Fruit fly (Drosophila melanogaster): ENCODE data around the gene CG31913.

Gene CG31913

dm6 chr2L:5797977-5798376 is 14.1 kb downstream of the CG31913 start (continued):
- TF ChIP-seq dati (GFP tag; IDR thresholded peaks at IDR 0.05), result no peak
- no peak for TF ChIP-seq CG4730 (GFP tag; IDR thresholded peaks at IDR 0.05)
- no peak for TF ChIP-seq CG9932 (GFP tag; IDR thresholded peaks at IDR 0.05)
- TF ChIP-seq mirr (GFP tag; optimal IDR thresholded peaks at IDR 0.05), result peak; percentile 51
- no peak for TF ChIP-seq gsb (GFP tag; IDR thresholded peaks at IDR 0.05)
- TF ChIP-seq CrebB (tag; optimal IDR thresholded peaks at IDR 0.05), result peak; percentile 37
- no peak for TF ChIP-seq NC2β (GFP tag; optimal IDR thresholded peaks at IDR 0.05)
- no peak for TF ChIP-seq zen2 (GFP tag; IDR thresholded peaks at IDR 0.05; ENCODE audit: partially characterized antibody)
- no peak for TF ChIP-seq Dp (GFP tag; optimal IDR thresholded peaks at IDR 0.05)
- TF ChIP-seq schlank (tag; optimal IDR thresholded peaks at IDR 0.05), result peak; percentile 46
- TF ChIP-seq CG2116 (GFP tag; optimal IDR thresholded peaks at IDR 0.05), result peak; percentile 29
- TF ChIP-seq CG7271 (tag; optimal IDR thresholded peaks at IDR 0.05), result peak; percentile 53
- peak; percentile 24 for TF ChIP-seq Sox100B (GFP tag; optimal IDR thresholded peaks at IDR 0.05)
- TF ChIP-seq mam (GFP tag; optimal IDR thresholded peaks at IDR 0.05), result no peak
- TF ChIP-seq CG10267 (tag; optimal IDR thresholded peaks at IDR 0.05), result no peak
- TF ChIP-seq hkb (optimal IDR thresholded peaks at IDR 0.05), result no peak
- 0 out of 2 replicates have a peak, but pooled peaks have one; percentile 34 for TF ChIP-seq hkb (GFP tag; IDR thresholded peaks at IDR 0.05)
- TF ChIP-seq CG31365 (tag; optimal IDR thresholded peaks at IDR 0.05), result peak; percentile 30
- TF ChIP-seq Eip74EF (GFP tag; optimal IDR thresholded peaks at IDR 0.05), result no peak
- TF ChIP-seq NFAT (GFP tag; IDR thresholded peaks at IDR 0.05), result no peak
- TF ChIP-seq chn (GFP tag; optimal IDR thresholded peaks at IDR 0.05), result no peak
- peak; percentile 68 for TF ChIP-seq seq (GFP tag; IDR thresholded peaks at IDR 0.05)
- TF ChIP-seq CG4854 (GFP tag; optimal IDR thresholded peaks at IDR 0.05), result peak; percentile 67
- peak; percentile 72 for TF ChIP-seq HHEX (GFP tag; optimal IDR thresholded peaks at IDR 0.05)
- TF ChIP-seq B-H1 (GFP tag; IDR thresholded peaks at IDR 0.05), result no peak
- TF ChIP-seq CG18262 (tag; optimal IDR thresholded peaks at IDR 0.05), result no peak
- no peak for TF ChIP-seq CG15073 (GFP tag; optimal IDR thresholded peaks at IDR 0.05)
- TF ChIP-seq Usf (GFP tag; optimal IDR thresholded peaks at IDR 0.05), result no peak
- TF ChIP-seq CG3407 (GFP tag; optimal IDR thresholded peaks at IDR 0.05), result peak; percentile 37
- TF ChIP-seq CG12104 (GFP tag; optimal IDR thresholded peaks at IDR 0.05), result peak; percentile 56
- no peak for TF ChIP-seq Awh (GFP tag; IDR thresholded peaks at IDR 0.05)
- 0 out of 2 replicates have a peak, but pooled peaks have one; percentile 34 for TF ChIP-seq Adf1 (GFP tag; IDR thresholded peaks at IDR 0.05)
- TF ChIP-seq tio (GFP tag; optimal IDR thresholded peaks at IDR 0.05), result peak; percentile 25
- no peak for TF ChIP-seq CG5180 (GFP tag; optimal IDR thresholded peaks at IDR 0.05)
- no peak for TF ChIP-seq Dip3 (GFP tag; optimal IDR thresholded peaks at IDR 0.05)
- no peak for TF ChIP-seq Lpt (GFP tag; optimal IDR thresholded peaks at IDR 0.05)
- TF ChIP-seq bcd (GFP tag; optimal IDR thresholded peaks at IDR 0.05), result peak; percentile 41
- TF ChIP-seq Gug (GFP tag; IDR thresholded peaks at IDR 0.05), result no peak
- peak; percentile 62 for TF ChIP-seq HmgZ (tag; optimal IDR thresholded peaks at IDR 0.05)
- no peak for TF ChIP-seq gcm (GFP tag; optimal IDR thresholded peaks at IDR 0.05)
- no peak for TF ChIP-seq ro (GFP tag; IDR thresholded peaks at IDR 0.05)
- TF ChIP-seq az2 (GFP tag; optimal IDR thresholded peaks at IDR 0.05), result no peak
- no peak for TF ChIP-seq CG17912 (GFP tag; optimal IDR thresholded peaks at IDR 0.05)
- no peak for TF ChIP-seq shn (GFP tag; optimal IDR thresholded peaks at IDR 0.05)
- peak; percentile 31 for TF ChIP-seq lilli (GFP tag; optimal IDR thresholded peaks at IDR 0.05)
- TF ChIP-seq Bteb2 (GFP tag; optimal IDR thresholded peaks at IDR 0.05), result peak; percentile 57
- no peak for TF ChIP-seq CG16863 (GFP tag; optimal IDR thresholded peaks at IDR 0.05)
- TF ChIP-seq CG11723 (GFP tag; optimal IDR thresholded peaks at IDR 0.05), result peak; percentile 1
- TF ChIP-seq Ets65A (GFP tag), result peak; percentile 71
- TF ChIP-seq jigr1 (GFP tag; IDR thresholded peaks at IDR 0.05), result no peak
- no peak for TF ChIP-seq CG14860 (GFP tag; IDR thresholded peaks at IDR 0.05; ENCODE audit: partially characterized antibody)
- TF ChIP-seq gsb-n (tag; optimal IDR thresholded peaks at IDR 0.05), result peak; percentile 14

All from whole organism, embryonic.